Worm (Caenorhabditis elegans) whole organism, late embryonic: ENCODE measurements around the gene F28B1.2.

ENCODE experiments used
- fkh-6 ChIP-seq: sonication (generic microtip); optimal IDR thresholded peaks from 2 replicates; lab custom pipeline; 2016; ENCODE audit warnings: missing genetic modification characterization, missing compliant biosample characterization
- unc-3 ChIP-seq, 2 experiments: fragments of 200-800 bp in 1 of 2; sonication (Bioruptor generic) in 1 of 2; sonication (generic microtip) in 1 of 2; conservative IDR thresholded peaks in 1 of 2; optimal IDR thresholded peaks in 1 of 2; 2 replicates each; pipeline versions ENCODE4 v1.3.6 to Lab custom; 2016 to 2022; ENCODE audit warnings: missing compliant biosample characterization in 2 of 2, missing genetic modification characterization in 2 of 2, missing genetic modification reagents in 1 of 2

DNA sequence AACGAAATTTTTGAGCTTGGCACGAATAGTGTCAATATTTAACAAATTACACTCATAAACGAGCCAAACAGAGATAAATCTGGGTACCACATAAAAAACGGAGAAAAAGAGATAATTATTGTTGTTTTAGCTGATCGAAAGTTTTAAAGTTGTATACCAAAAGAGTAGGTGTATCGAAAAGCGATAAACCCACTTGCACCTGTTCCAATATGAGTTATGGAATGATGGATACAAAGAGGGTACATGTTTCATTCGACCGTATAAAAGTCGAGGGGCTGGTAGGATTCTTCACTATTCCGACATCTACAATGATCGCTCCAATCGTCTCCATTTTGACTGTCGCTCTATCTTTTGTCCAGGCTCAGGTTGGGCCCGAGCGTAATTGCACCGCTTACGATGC is 47.7 kb downstream of the F28B1.2 start, which contains the start of gene ZK218.1:
- TF ChIP-seq fkh-6 (tag; lab: Kevin White, UChicago) = no peak
- no peak for TF ChIP-seq unc-3 (GFP tag; conservative IDR thresholded peaks at IDR 0.05; lab: Robert Waterston, UW)
- no peak for TF ChIP-seq unc-3 (tag; optimal IDR thresholded peaks at IDR 0.05; lab: Kevin White, UChicago)
